Worm (Caenorhabditis elegans) whole organism, young adult: Measurements from ENCODE around the gene R09E10.1.
"Not testable (repeated sequence)": the region's sequence is repeated elsewhere in the genome, so short reads cannot be mapped to it uniquely, and the experiment has no call there.

Experiments
- ama-1 ChIP-seq, 3 experiments: fragments of 150-350 bp in 1 of 3; sonication (generic microtip) in 2 of 3; optimal IDR thresholded peaks; 2 replicates each; lab custom pipeline; 2014 to 2018; ENCODE audit warnings: missing biosample characterization in 2 of 3, missing genetic modification characterization in 2 of 3, missing genetic modification reagents in 2 of 3
- cebp-1 ChIP-seq, 2 experiments: fragments of 200-800 bp in 1 of 2; sonication (Bioruptor generic) in 1 of 2; sonication (generic microtip) in 1 of 2; IDR thresholded peaks in 1 of 2; optimal IDR thresholded peaks in 1 of 2; 2 replicates each; pipeline versions ENCODE4 v1.3.6 to Lab custom; 2017 to 2022; ENCODE audit warnings: missing compliant biosample characterization in 2 of 2, missing genetic modification characterization in 2 of 2, mild to moderate bottlenecking in 1 of 2, missing genetic modification reagents in 1 of 2, moderate library complexity in 1 of 2
- dpl-1 ChIP-seq: fragments of 150-350 bp; optimal IDR thresholded peaks from 2 replicates; lab custom pipeline; 2014; ENCODE audit warnings: missing biosample characterization, missing genetic modification reagents, missing genetic modification characterization
- hrde-1 ChIP-seq: sonication (generic microtip); optimal IDR thresholded peaks from 2 replicates; lab custom pipeline; 2016; ENCODE audit warnings: missing genetic modification characterization, mild to moderate bottlenecking, missing compliant biosample characterization, moderate library complexity, missing genotype, missing genetic modification reagents, borderline replicate concordance
- lin-40 ChIP-seq: sonication (generic microtip); optimal IDR thresholded peaks from 2 replicates; lab custom pipeline; 2016; ENCODE audit warnings: missing genetic modification characterization, mild to moderate bottlenecking, missing compliant biosample characterization, missing genotype, missing genetic modification reagents
- nhr-179 ChIP-seq: sonication (generic microtip); optimal IDR thresholded peaks from 2 replicates; lab custom pipeline; 2016; ENCODE audit warnings: mild to moderate bottlenecking, missing genetic modification characterization, missing compliant biosample characterization
- pha-4 ChIP-seq: fragments of 150-350 bp; sonication (generic microtip); optimal IDR thresholded peaks from 2 replicates; lab custom pipeline; 2014; ENCODE audit warnings: missing biosample characterization, missing genetic modification reagents, missing genetic modification characterization
- unc-62 ChIP-seq: fragments of 150-350 bp; optimal IDR thresholded peaks from 2 replicates; lab custom pipeline; 2014; ENCODE audit warnings: missing biosample characterization, missing genetic modification reagents, missing genetic modification characterization
- ztf-28 ChIP-seq: fragments of 200-800 bp; sonication (Bioruptor generic); IDR thresholded peaks from 2 replicates; pipeline ENCODE4 v1.3.6; 2022; ENCODE audit warnings: missing genetic modification reagents, missing genetic modification characterization, missing compliant biosample characterization

- TF ChIP-seq ztf-28 (GFP tag; lab: Robert Waterston, UW), result 0 out of 2 replicates have a peak, but pooled peaks have one; percentile 67
- TF ChIP-seq nhr-179 (tag; lab: Kevin White, UChicago); unc-62 (GFP tag; lab: Kevin White, UChicago); ama-1 (optimal IDR thresholded peaks at IDR 0.05; lab: Kevin White, UChicago); ama-1 (GFP tag; optimal IDR thresholded peaks at IDR 0.05; lab: Kevin White, UChicago); lin-40 (tag; lab: Kevin White, UChicago); pha-4; cebp-1 (tag; optimal IDR thresholded peaks at IDR 0.05; lab: Kevin White, UChicago); dpl-1 (GFP tag; lab: Kevin White, UChicago); hrde-1 (tag; lab: Kevin White, UChicago): not testable (repeated sequence)
- 0 out of 2 replicates have a peak, but pooled peaks have one; percentile 19 for TF ChIP-seq cebp-1 (GFP tag; IDR thresholded peaks at IDR 0.05; lab: Robert Waterston, UW)
Observed at ce11 chrIV:10323368-10323767, 818 bp upstream of the R09E10.1 start.
